Worm (Caenorhabditis elegans): ENCODE data around the gene C53D6.6.

Gene C53D6.6

ce11 chrIV:9032550-9032949, at the start of gene C53D6.6:
Gene C53D6.6, minus strand, starts transcription at chrIV:9032667.
- no peak for TF ChIP-seq Y75B8A.6 (GFP tag; IDR thresholded peaks at IDR 0.05)
- no peak for TF ChIP-seq daf-16 (GFP tag; optimal IDR thresholded peaks at IDR 0.05)
- peak; percentile 68 for TF ChIP-seq daf-16 (tag; optimal IDR thresholded peaks at IDR 0.05)
- no peak for TF ChIP-seq set-16 (GFP tag; IDR thresholded peaks at IDR 0.05)
- TF ChIP-seq ztf-11 (tag; optimal IDR thresholded peaks at IDR 0.05) = no peak
- TF ChIP-seq unc-62 (GFP tag; optimal IDR thresholded peaks at IDR 0.05 in 1 of 2) = peak in 1 of 2 experiments; percentile 6
- no peak for TF ChIP-seq unc-62 (tag; optimal IDR thresholded peaks at IDR 0.05)
- no peak for TF ChIP-seq lir-3 (tag; optimal IDR thresholded peaks at IDR 0.05)
- TF ChIP-seq pha-4 (GFP tag; IDR thresholded peaks at IDR 0.05) = no peak
- peak; percentile 4 for TF ChIP-seq pha-4 (tag; optimal IDR thresholded peaks at IDR 0.05)
- TF ChIP-seq lin-15B (tag; optimal IDR thresholded peaks at IDR 0.05) = no peak
- TF ChIP-seq snpc-4 (tag; optimal IDR thresholded peaks at IDR 0.05) = no peak
- peak; percentile 26 for TF ChIP-seq aha-1 (tag)
- no peak for TF ChIP-seq php-3 (GFP tag; IDR thresholded peaks at IDR 0.05)
- no peak for TF ChIP-seq sdz-12 (GFP tag; optimal IDR thresholded peaks at IDR 0.05)

ce11 chrIV:9082055-9082454, 49.6 kb upstream of the C53D6.6 start, which contains the start of gene twk-8:
Gene twk-8, plus strand, starts transcription at chrIV:9082355.
- TF ChIP-seq zip-11 (GFP tag; IDR thresholded peaks at IDR 0.05) (no peak), F37D6.2 (tag; optimal IDR thresholded peaks at IDR 0.05) (no peak), ces-1 (GFP tag; optimal IDR thresholded peaks at IDR 0.05) (no peak), jun-1 (tag; optimal IDR thresholded peaks at IDR 0.05) (no peak), lsy-2 (tag; optimal IDR thresholded peaks at IDR 0.05) (no peak)

ce11 chrIV:9080201-9080600, 47.7 kb upstream of the C53D6.6 start:
- peak; percentile 33 for TF ChIP-seq hlh-11 (tag; optimal IDR thresholded peaks at IDR 0.05)
- no peak for TF ChIP-seq skn-1 (tag; optimal IDR thresholded peaks at IDR 0.05)
- no peak for TF ChIP-seq arid-1 (GFP tag; conservative IDR thresholded peaks at IDR 0.05)
- TF ChIP-seq snpc-4 (tag; optimal IDR thresholded peaks at IDR 0.05) = no peak
- TF ChIP-seq daf-16 (GFP tag; optimal IDR thresholded peaks at IDR 0.05) = peak in 1 of 2 experiments; percentile 82
- TF ChIP-seq daf-16 (tag; optimal IDR thresholded peaks at IDR 0.05) = no peak
- TF ChIP-seq dmd-8 (GFP tag; IDR thresholded peaks at IDR 0.05) = no peak
- TF ChIP-seq aha-1 (tag) = peak; percentile 21
- TF ChIP-seq unc-62 (GFP tag; optimal IDR thresholded peaks at IDR 0.05 in 1 of 2) = peak in 1 of 2 experiments; percentile 88
- no peak for TF ChIP-seq unc-62 (tag; optimal IDR thresholded peaks at IDR 0.05)
- no peak for TF ChIP-seq Y75B8A.6 (GFP tag; IDR thresholded peaks at IDR 0.05)
- TF ChIP-seq daf-12 (tag; optimal IDR thresholded peaks at IDR 0.05) = no peak

ce11 chrIV:9079330-9079729, 46.9 kb upstream of the C53D6.6 start:
- TF ChIP-seq arid-1 (GFP tag; conservative IDR thresholded peaks at IDR 0.05) (no peak), daf-16 (GFP tag; optimal IDR thresholded peaks at IDR 0.05) (peak in 1 of 2 experiments; percentile 70), daf-16 (tag; optimal IDR thresholded peaks at IDR 0.05) (no peak), rbr-2 (tag; optimal IDR thresholded peaks at IDR 0.05) (no peak), ZK337.2 (GFP tag; IDR thresholded peaks at IDR 0.05) (no peak), zip-2 (tag; optimal IDR thresholded peaks at IDR 0.05) (no peak), hlh-11 (tag; optimal IDR thresholded peaks at IDR 0.05) (no peak), tra-1 (GFP tag; IDR thresholded peaks at IDR 0.05) (no peak)

ce11 chrIV:9078469-9078868, 46.0 kb upstream of the C53D6.6 start, which contains the start of gene mans-4:
Gene mans-4, minus strand, starts transcription at chrIV:9078569.
- TF ChIP-seq lim-7 (GFP tag; IDR thresholded peaks at IDR 0.05) = no peak
- peak in 1 of 2 experiments; percentile 1 for TF ChIP-seq hif-1 (tag; optimal IDR thresholded peaks at IDR 0.05)

- TF ChIP-seq sdz-12 (GFP tag; optimal IDR thresholded peaks at IDR 0.05) (peak; percentile 52), unc-130 (GFP tag; optimal IDR thresholded peaks at IDR 0.05) (peak; percentile 94), madf-5 (GFP tag; IDR thresholded peaks at IDR 0.05) (0 out of 4 replicates have a peak, but pooled peaks of 1 of the 2 experiments have one; percentile 41), spr-3 (GFP tag; optimal IDR thresholded peaks at IDR 0.05) (no peak), rbr-2 (tag; optimal IDR thresholded peaks at IDR 0.05) (peak; percentile 53), aha-1 (tag) (peak; percentile 48), T26A8.4 (GFP tag; IDR thresholded peaks at IDR 0.05) (peak; percentile 50; the same call in 1 of the 2 replicates), nhr-48 (tag; optimal IDR thresholded peaks at IDR 0.05) (no peak), snpc-1.2 (GFP tag; IDR thresholded peaks at IDR 0.05) (peak; percentile 56; the same call in 1 of the 2 replicates), hif-1 (tag; optimal IDR thresholded peaks at IDR 0.05) (peak in 1 of 2 experiments; percentile 95), ZK337.2 (GFP tag; IDR thresholded peaks at IDR 0.05) (peak; percentile 94), ztf-11 (tag; optimal IDR thresholded peaks at IDR 0.05) (no peak), mxl-3 (GFP tag; optimal IDR thresholded peaks at IDR 0.05) (peak; percentile 51), nhr-41 (GFP tag; IDR thresholded peaks at IDR 0.05) (no peak), dpl-1 (GFP tag; optimal IDR thresholded peaks at IDR 0.05) (peak; percentile 97), mdl-1 (tag; optimal IDR thresholded peaks at IDR 0.05) (peak in 1 of 2 experiments; percentile 61)
Observed at ce11 chrIV:9074244-9074723, 41.8 kb upstream of the C53D6.6 start, which contains the start of gene mppb-1. Gene mppb-1, plus strand, starts transcription at chrIV:9074673.

Data from whole organism, L4 larva.